Worm (Caenorhabditis elegans): Measurements from ENCODE around the gene trpp-11.

- no peak for TF ChIP-seq ceh-8 (GFP tag; optimal IDR thresholded peaks at IDR 0.05)
- TF ChIP-seq ets-5 (GFP tag; IDR thresholded peaks at IDR 0.05) = no peak
- TF ChIP-seq sptf-1 (tag; optimal IDR thresholded peaks at IDR 0.05) = no peak
- no peak for TF ChIP-seq fkh-10 (GFP tag; optimal IDR thresholded peaks at IDR 0.05)
- TF ChIP-seq nhr-85 (tag) = no peak
- TF ChIP-seq aly-2 (tag; optimal IDR thresholded peaks at IDR 0.05) = no peak
- no peak for TF ChIP-seq skn-1 (tag; optimal IDR thresholded peaks at IDR 0.05)
- TF ChIP-seq unc-130 (tag; optimal IDR thresholded peaks at IDR 0.05) = no peak
- TF ChIP-seq nhr-77 (tag; optimal IDR thresholded peaks at IDR 0.05) = no peak
- TF ChIP-seq ztf-4 (tag; optimal IDR thresholded peaks at IDR 0.05) = no peak
- TF ChIP-seq aha-1 (tag; optimal IDR thresholded peaks at IDR 0.05) = no peak
- no peak for TF ChIP-seq ceh-82 (tag; optimal IDR thresholded peaks at IDR 0.05)
- TF ChIP-seq fos-1 (tag; optimal IDR thresholded peaks at IDR 0.05) = no peak
These were observed 21.8 kb upstream of the trpp-11 start, which contains the start of gene cyn-6 for ce11 chrIII:773114-773513.

Measured in whole organism, L1 larva.